Fruit fly (Drosophila melanogaster): Measurements from ENCODE around the gene Dph4.

Dph4 gene

DNA sequence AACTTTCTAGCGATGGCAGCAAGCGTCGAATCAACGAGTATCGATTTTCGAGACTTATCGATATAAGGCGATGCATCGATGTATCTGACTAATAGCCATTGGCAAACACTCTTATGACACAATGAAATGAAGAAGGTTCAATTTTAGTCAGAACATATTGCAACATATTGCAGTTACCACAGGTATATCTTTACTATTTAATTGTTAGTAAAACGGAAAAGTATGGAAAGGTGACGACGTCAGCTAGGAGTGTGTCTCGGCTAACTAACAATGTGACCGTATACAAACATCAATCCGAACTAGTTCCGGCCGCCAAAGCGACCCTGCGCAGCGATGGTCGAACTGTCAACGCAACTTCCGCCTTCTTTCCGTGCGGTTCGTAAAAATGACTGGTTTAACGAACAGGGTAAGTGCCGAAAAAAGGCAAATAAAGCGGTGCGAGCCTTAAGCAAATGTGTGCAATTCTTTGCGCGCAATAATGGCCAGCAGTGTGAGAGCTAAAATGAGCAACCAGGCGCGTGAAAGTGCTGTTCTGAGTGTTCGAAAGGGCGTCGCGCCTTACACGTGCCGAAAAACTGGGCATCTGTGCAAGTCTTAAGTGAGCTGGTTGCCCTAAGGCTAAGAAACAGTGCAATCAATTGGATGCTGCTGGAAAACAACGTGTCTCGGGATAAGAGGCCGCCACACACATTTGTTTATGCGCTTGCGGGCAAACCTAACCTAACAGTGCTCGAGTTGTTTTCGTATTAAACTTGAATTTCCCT is at the start of gene Dph4, which contains the start of the genes Spec2 and RpL13A (continued):
- TF ChIP-seq CG4617 (GFP tag; optimal IDR thresholded peaks at IDR 0.05; ENCODE audit: borderline replicate concordance) (peak; percentile 83), Deaf1 (tag; optimal IDR thresholded peaks at IDR 0.05) (peak; percentile 69), nom (GFP tag; optimal IDR thresholded peaks at IDR 0.05) (peak; percentile 90), GATAe (GFP tag; conservative IDR thresholded peaks at IDR 0.05) (no peak), CG7928 (GFP tag; optimal IDR thresholded peaks at IDR 0.05) (peak; percentile 76), Scr (GFP tag; IDR thresholded peaks at IDR 0.05; ENCODE audit: partially characterized antibody) (no peak), Hr51 (GFP tag; optimal IDR thresholded peaks at IDR 0.05) (peak; percentile 81 to 86), CG10209 (GFP tag; optimal IDR thresholded peaks at IDR 0.05) (peak; percentile 94), yki (optimal IDR thresholded peaks at IDR 0.05) (no peak), dm (GFP tag; optimal IDR thresholded peaks at IDR 0.05) (peak; percentile 97), CG31388 (GFP tag; optimal IDR thresholded peaks at IDR 0.05) (no peak), ap (GFP tag; IDR thresholded peaks at IDR 0.05) (no peak), ac (GFP tag; optimal IDR thresholded peaks at IDR 0.05) (peak; percentile 90), Dfd (GFP tag; optimal IDR thresholded peaks at IDR 0.05) (no peak), CG1602 (GFP tag; optimal IDR thresholded peaks at IDR 0.05) (peak; percentile 77), Lim3 (GFP tag; IDR thresholded peaks at IDR 0.05) (no peak), bab2 (GFP tag; optimal IDR thresholded peaks at IDR 0.05) (peak; percentile 77), CG11723 (GFP tag; optimal IDR thresholded peaks at IDR 0.05) (peak; percentile 93), CG12659 (GFP tag; optimal IDR thresholded peaks at IDR 0.05) (peak; percentile 98), Oaz (GFP tag; IDR thresholded peaks at IDR 0.05) (no peak), Xrp1 (GFP tag; IDR thresholded peaks at IDR 0.05) (no peak), kay (GFP tag; optimal IDR thresholded peaks at IDR 0.05) (peak; percentile 52), lilli (GFP tag; optimal IDR thresholded peaks at IDR 0.05) (peak; percentile 87), slbo (GFP tag; IDR thresholded peaks at IDR 0.05) (no peak), seq (GFP tag; IDR thresholded peaks at IDR 0.05) (no peak), CG8388 (GFP tag; optimal IDR thresholded peaks at IDR 0.05) (peak; percentile 85), CG4820 (GFP tag; optimal IDR thresholded peaks at IDR 0.05) (peak; percentile 75), dmrt99B (tag; optimal IDR thresholded peaks at IDR 0.05) (no peak), Tbp (GFP tag; optimal IDR thresholded peaks at IDR 0.05) (peak; percentile 52), her (GFP tag; optimal IDR thresholded peaks at IDR 0.05) (peak; percentile 93), CG33213 (GFP tag; optimal IDR thresholded peaks at IDR 0.05) (peak; percentile 98), CG31224 (GFP tag; IDR thresholded peaks at IDR 0.05) (no peak), CG17802 (tag; optimal IDR thresholded peaks at IDR 0.05) (peak; percentile 85), CrebB (tag; optimal IDR thresholded peaks at IDR 0.05) (peak; percentile 95), CG11696 (GFP tag; IDR thresholded peaks at IDR 0.05) (no peak), pan (optimal IDR thresholded peaks at IDR 0.05) (no peak), pan (GFP tag; optimal IDR thresholded peaks at IDR 0.05 in 1 of 2, IDR thresholded peaks at IDR 0.05 in 1 of 2) (no peak), CG1832 (GFP tag; optimal IDR thresholded peaks at IDR 0.05) (no peak), Elba2 (GFP tag; optimal IDR thresholded peaks at IDR 0.05) (no peak), pnt (GFP tag; optimal IDR thresholded peaks at IDR 0.05) (peak; percentile 54)

DNA sequence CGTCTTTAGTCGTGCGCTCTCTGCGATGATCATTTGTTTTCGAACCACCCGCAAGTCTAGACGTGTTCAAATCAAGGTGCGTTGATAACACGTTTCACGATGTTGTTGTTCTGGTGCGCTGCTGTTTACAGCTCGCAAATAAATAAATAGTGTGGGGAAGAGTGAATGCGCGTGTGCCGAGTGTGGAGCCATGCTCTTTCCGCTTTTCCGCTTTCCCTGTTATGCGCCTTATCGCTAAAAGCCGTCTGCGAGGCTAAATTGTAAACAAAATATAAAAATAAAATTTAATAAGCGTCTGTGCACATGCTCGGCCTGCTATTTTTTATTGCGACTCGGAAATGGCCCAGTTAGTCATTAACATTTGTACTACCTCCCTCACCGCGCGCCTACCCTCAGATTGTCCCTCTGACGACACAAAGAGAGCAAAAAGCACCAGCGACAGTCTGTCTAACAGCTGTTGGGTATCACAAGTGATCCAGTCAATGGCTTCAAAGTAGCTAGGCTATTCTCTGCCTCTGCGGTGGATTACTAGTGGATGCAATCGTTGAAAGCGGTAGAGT is 48.8 kb upstream of the Dph4 start:
- TF ChIP-seq slp2 (GFP tag; optimal IDR thresholded peaks at IDR 0.05) (peak; percentile 22), CG10979 (tag; optimal IDR thresholded peaks at IDR 0.05) (peak; percentile 42), Fer2 (tag; optimal IDR thresholded peaks at IDR 0.05) (peak; percentile 56), cg (GFP tag; optimal IDR thresholded peaks at IDR 0.05) (peak; percentile 23), CG9876 (GFP tag; optimal IDR thresholded peaks at IDR 0.05) (peak; percentile 45), CG14965 (GFP tag; optimal IDR thresholded peaks at IDR 0.05; ENCODE audit: borderline replicate concordance) (peak; percentile 14), CG17612 (GFP tag; IDR thresholded peaks at IDR 0.05) (no peak), az2 (GFP tag; optimal IDR thresholded peaks at IDR 0.05) (no peak), run (tag; optimal IDR thresholded peaks at IDR 0.05) (peak; percentile 75), fd64A (GFP tag; optimal IDR thresholded peaks at IDR 0.05) (peak; percentile 96), Ada2b (GFP tag; IDR thresholded peaks at IDR 0.05) (no peak), CG6765 (GFP tag; optimal IDR thresholded peaks at IDR 0.05) (peak; percentile 54)
